Fruit fly (Drosophila melanogaster) whole organism, embryonic: Measurements from ENCODE around the gene Gbs-76A.
A peak's percentile ranks its signal among the peaks of the same experiment; 100 is the strongest.

Experiments
- Awh ChIP-seq: fragments of 200-800 bp; sonication (Bioruptor generic); IDR thresholded peaks from 2 replicates; pipeline ENCODE4, ENCODE4 v1.3.6; 2022; ENCODE audit warnings: missing biosample characterization, missing genetic modification characterization
- CG10565 ChIP-seq: fragments of 200-800 bp; sonication (Bioruptor generic); optimal IDR thresholded peaks from 3 replicates; lab custom pipeline; 2016; ENCODE audit warnings: missing biosample characterization, mild to moderate bottlenecking, missing genetic modification characterization
- CG11398 ChIP-seq: fragments of 200-800 bp; sonication (Bioruptor generic); optimal IDR thresholded peaks from 2 replicates; lab custom pipeline; 2016; ENCODE audit warnings: missing biosample characterization, missing genetic modification characterization
- CG15601 ChIP-seq: fragments of 200-800 bp; sonication (Bioruptor generic); optimal IDR thresholded peaks from 3 replicates; lab custom pipeline; 2019; ENCODE audit warnings: missing biosample characterization, mild to moderate bottlenecking, missing genetic modification characterization, moderate library complexity
- CG16813 ChIP-seq: fragments of 200-800 bp; sonication (Bioruptor generic); IDR thresholded peaks from 3 replicates; pipeline ENCODE4 v1.3.6; 2022; ENCODE audit warnings: missing biosample characterization, missing genetic modification characterization; ENCODE audit not compliant: partially characterized antibody
- CG17361 ChIP-seq: fragments of 200-800 bp; sonication (Bioruptor generic); IDR thresholded peaks from 3 replicates; pipeline ENCODE4 v1.3.6; 2022; ENCODE audit warnings: missing biosample characterization, missing genetic modification characterization
- CG17802 ChIP-seq: fragments of 200-800 bp; sonication (Bioruptor generic); optimal IDR thresholded peaks from 2 replicates; lab custom pipeline; 2018; ENCODE audit warnings: missing biosample characterization, mild to moderate bottlenecking, missing genetic modification characterization, moderate library complexity
- CG18599 ChIP-seq: fragments of 200-800 bp; sonication (Bioruptor generic); optimal IDR thresholded peaks from 3 replicates; lab custom pipeline; 2017; ENCODE audit warnings: missing biosample characterization, missing genetic modification characterization, mild to moderate bottlenecking, moderate library complexity, missing genetic modification reagents
- CG30020 ChIP-seq: fragments of 200-800 bp; optimal IDR thresholded peaks from 2 replicates; lab custom pipeline; 2019; ENCODE audit warnings: missing biosample characterization, mild to moderate bottlenecking, missing genetic modification characterization, moderate library complexity
- CG4707 ChIP-seq: fragments of 200-800 bp; sonication (Bioruptor generic); optimal IDR thresholded peaks from 2 replicates; lab custom pipeline; 2018; ENCODE audit warnings: missing biosample characterization, mild to moderate bottlenecking, missing genetic modification characterization, moderate library complexity
- CG4820 ChIP-seq: fragments of 200-800 bp; sonication (Bioruptor generic); optimal IDR thresholded peaks from 3 replicates; lab custom pipeline; 2016; ENCODE audit warnings: missing biosample characterization, missing genetic modification characterization
- CG6254 ChIP-seq: fragments of 200-800 bp; sonication (Bioruptor generic); optimal IDR thresholded peaks from 3 replicates; lab custom pipeline; 2017; ENCODE audit warnings: mild to moderate bottlenecking, missing biosample characterization, missing genetic modification reagents, missing genetic modification characterization
- CG7556 ChIP-seq: fragments of 200-800 bp; sonication (Bioruptor generic); optimal IDR thresholded peaks from 2 replicates; lab custom pipeline; 2017; ENCODE audit warnings: missing biosample characterization, mild to moderate bottlenecking, missing genetic modification characterization
- CG7928 ChIP-seq: fragments of 200-800 bp; sonication (Bioruptor generic); optimal IDR thresholded peaks from 2 replicates; lab custom pipeline; 2017; ENCODE audit warnings: missing biosample characterization, mild to moderate bottlenecking, missing genetic modification characterization
- CG9437 ChIP-seq: fragments of 200-800 bp; sonication (Bioruptor generic); optimal IDR thresholded peaks from 2 replicates; lab custom pipeline; 2018; ENCODE audit warnings: missing biosample characterization, mild to moderate bottlenecking, missing genetic modification characterization
- Ets97D ChIP-seq: fragments of 200-800 bp; sonication (Bioruptor generic); optimal IDR thresholded peaks from 3 replicates; lab custom pipeline; 2016; ENCODE audit warnings: missing biosample characterization, missing genetic modification characterization
- Hand ChIP-seq: fragments of 200-800 bp; sonication (Bioruptor generic); optimal IDR thresholded peaks from 2 replicates; lab custom pipeline; 2017; ENCODE audit warnings: mild to moderate bottlenecking, missing biosample characterization, missing genetic modification reagents, missing genetic modification characterization
- HmgZ ChIP-seq: fragments of 200-800 bp; sonication (Bioruptor generic); optimal IDR thresholded peaks from 2 replicates; lab custom pipeline; 2018; ENCODE audit warnings: missing biosample characterization, mild to moderate bottlenecking, missing genetic modification characterization
- Hr39 ChIP-seq: fragments of >200 bp; optimal IDR thresholded peaks from 2 replicates; lab custom pipeline; 2017
- NFAT ChIP-seq: fragments of 200-800 bp; sonication (Bioruptor generic); IDR thresholded peaks from 2 replicates; pipeline ENCODE4 v1.3.6; 2022; ENCODE audit warnings: missing biosample characterization, missing genetic modification characterization
- Nf-YC ChIP-seq: fragments of 200-800 bp; optimal IDR thresholded peaks from 3 replicates; lab custom pipeline; 2019; ENCODE audit warnings: missing biosample characterization, mild to moderate bottlenecking, missing genetic modification characterization, moderate library complexity
- Oli ChIP-seq: fragments of 200-800 bp; sonication (Bioruptor generic); optimal IDR thresholded peaks from 2 replicates; lab custom pipeline; 2018; ENCODE audit warnings: missing biosample characterization, mild to moderate bottlenecking, missing genetic modification characterization, moderate library complexity
- Opbp ChIP-seq: fragments of 200-800 bp; sonication (Bioruptor generic); IDR thresholded peaks from 3 replicates; pipeline ENCODE4 v1.3.6; 2022; ENCODE audit warnings: missing biosample characterization, missing genetic modification characterization; ENCODE audit not compliant: partially characterized antibody
- Rfx ChIP-seq: fragments of 200-800 bp; sonication (Bioruptor generic); IDR thresholded peaks from 2 replicates; pipeline ENCODE4 v1.3.6; 2022; ENCODE audit warnings: missing biosample characterization, missing genetic modification characterization
- Sox100B ChIP-seq: fragments of 200-800 bp; sonication (Bioruptor generic); optimal IDR thresholded peaks from 3 replicates; lab custom pipeline; 2018; ENCODE audit warnings: missing biosample characterization, mild to moderate bottlenecking, missing genetic modification characterization
- Sry-δ ChIP-seq: fragments of 200-800 bp; sonication (Bioruptor generic); optimal IDR thresholded peaks from 2 replicates; lab custom pipeline; 2016; ENCODE audit warnings: missing biosample characterization, missing genetic modification characterization
- Stat92E ChIP-seq, 3 experiments: fragments of >200 bp in 2 of 3; fragments of 200-800 bp in 1 of 3; sonication (Bioruptor generic) in 1 of 3; optimal IDR thresholded peaks; 2 replicates each; lab custom pipeline; 2017 to 2019; ENCODE audit warnings: missing biosample characterization in 3 of 3, missing genetic modification characterization in 3 of 3, mild to moderate bottlenecking in 1 of 3, moderate library complexity in 1 of 3
- az2 ChIP-seq: fragments of 200-800 bp; sonication (Bioruptor generic); optimal IDR thresholded peaks from 3 replicates; lab custom pipeline; 2016; ENCODE audit warnings: missing biosample characterization, missing genetic modification characterization
- bab2 ChIP-seq: fragments of 200-800 bp; sonication (Bioruptor generic); optimal IDR thresholded peaks from 2 replicates; lab custom pipeline; 2016; ENCODE audit warnings: missing biosample characterization, missing genetic modification characterization
- cad ChIP-seq: fragments of >200 bp; optimal IDR thresholded peaks from 2 replicates; lab custom pipeline; 2017; ENCODE audit warnings: missing biosample characterization, missing genetic modification characterization
- croc ChIP-seq: fragments of 200-800 bp; sonication (Bioruptor generic); conservative IDR thresholded peaks from 3 replicates; pipeline ENCODE4 v1.3.6; 2022; ENCODE audit warnings: missing biosample characterization, missing genetic modification characterization
- crp ChIP-seq, 2 experiments: fragments of 200-800 bp; sonication (Bioruptor generic); optimal IDR thresholded peaks; 2 replicates in 1 of 2; 3 replicates in 1 of 2; lab custom pipeline; 2017; ENCODE audit warnings: missing biosample characterization in 2 of 2, missing genetic modification characterization in 2 of 2, mild to moderate bottlenecking in 1 of 2, moderate library complexity in 1 of 2
- eve ChIP-seq, 2 experiments: fragments of >200 bp; optimal IDR thresholded peaks; 2 replicates each; lab custom pipeline; 2017; ENCODE audit warnings: missing biosample characterization in 2 of 2, missing genetic modification characterization in 2 of 2
- fd102C ChIP-seq: fragments of 200-800 bp; sonication (Bioruptor generic); optimal IDR thresholded peaks from 2 replicates; lab custom pipeline; 2018; ENCODE audit warnings: missing biosample characterization, mild to moderate bottlenecking, missing genetic modification characterization, moderate library complexity
- hth ChIP-seq: fragments of >200 bp; optimal IDR thresholded peaks from 2 replicates; lab custom pipeline; 2017; ENCODE audit warnings: inconsistent platforms
- mld ChIP-seq: fragments of 200-800 bp; sonication (Bioruptor generic); IDR thresholded peaks from 3 replicates; pipeline ENCODE4 v1.3.6; 2022; ENCODE audit warnings: missing biosample characterization, missing genetic modification characterization; ENCODE audit not compliant: partially characterized antibody
- nerfin-2 ChIP-seq: fragments of 200-800 bp; sonication (Bioruptor generic); IDR thresholded peaks from 2 replicates; pipeline ENCODE4 v1.3.6; 2022; ENCODE audit warnings: missing biosample characterization, missing genetic modification characterization; ENCODE audit not compliant: partially characterized antibody
- nmo ChIP-seq: fragments of 200-800 bp; sonication (Bioruptor generic); optimal IDR thresholded peaks from 2 replicates; lab custom pipeline; 2018; ENCODE audit warnings: missing biosample characterization, mild to moderate bottlenecking, missing genetic modification characterization, moderate library complexity
- org-1 ChIP-seq: fragments of 200-800 bp; sonication (Bioruptor generic); optimal IDR thresholded peaks from 2 replicates; lab custom pipeline; 2017; ENCODE audit warnings: missing biosample characterization, missing genetic modification characterization
- otp ChIP-seq: fragments of 200-800 bp; sonication (Bioruptor generic); IDR thresholded peaks from 3 replicates; pipeline ENCODE4, ENCODE4 v1.3.6; 2022; ENCODE audit warnings: missing biosample characterization, missing genetic modification characterization
- pho ChIP-seq: fragments of 200-800 bp; sonication (Bioruptor generic); optimal IDR thresholded peaks from 2 replicates; lab custom pipeline; 2016; ENCODE audit warnings: missing biosample characterization, missing genetic modification characterization
- prd ChIP-seq, 3 experiments: fragments of >200 bp in 2 of 3; fragments of 200-800 bp in 1 of 3; sonication (Bioruptor generic) in 1 of 3; optimal IDR thresholded peaks in 2 of 3; IDR thresholded peaks in 1 of 3; 2 replicates in 2 of 3; 3 replicates in 1 of 3; pipeline versions ENCODE4 v1.3.6 to Lab custom; 2017 to 2022; ENCODE audit warnings: missing biosample characterization in 1 of 3, missing genetic modification characterization in 1 of 3
- row ChIP-seq: fragments of 200-800 bp; sonication (Bioruptor generic); IDR thresholded peaks from 3 replicates; pipeline ENCODE4 v1.3.6; 2022; ENCODE audit warnings: missing biosample characterization, missing genetic modification characterization
- sc ChIP-seq, 3 experiments: fragments of >200 bp in 2 of 3; fragments of 200-800 bp in 1 of 3; sonication (Bioruptor generic) in 1 of 3; optimal IDR thresholded peaks; 2 replicates in 2 of 3; 3 replicates in 1 of 3; lab custom pipeline; 2017; ENCODE audit warnings: mild to moderate bottlenecking in 1 of 3, missing biosample characterization in 1 of 3, missing genetic modification characterization in 1 of 3, missing genetic modification reagents in 1 of 3
- seq ChIP-seq: fragments of 200-800 bp; sonication (Bioruptor generic); IDR thresholded peaks from 2 replicates; pipeline ENCODE4 v1.3.6; 2022; ENCODE audit warnings: missing biosample characterization, missing genetic modification characterization
- slbo ChIP-seq: fragments of 200-800 bp; sonication (Bioruptor generic); IDR thresholded peaks from 2 replicates; pipeline ENCODE4 v1.3.6; 2022; ENCODE audit warnings: missing biosample characterization, missing genetic modification characterization
- sqz ChIP-seq: fragments of 200-800 bp; sonication (Bioruptor generic); optimal IDR thresholded peaks from 3 replicates; lab custom pipeline; 2018; ENCODE audit warnings: missing biosample characterization, mild to moderate bottlenecking, missing genetic modification characterization
- sug ChIP-seq: fragments of 200-800 bp; optimal IDR thresholded peaks from 2 replicates; lab custom pipeline; 2019; ENCODE audit warnings: missing biosample characterization, mild to moderate bottlenecking, missing genetic modification characterization, moderate library complexity
- vvl ChIP-seq: fragments of 200-800 bp; sonication (Bioruptor generic); IDR thresholded peaks from 2 replicates; pipeline ENCODE4 v1.3.6; 2022; ENCODE audit warnings: missing biosample characterization, missing genetic modification characterization

The Gbs-76A gene

dm6 chr3L:19268720-19269401, 23.7 kb downstream of the Gbs-76A start, which contains the start of the genes Aldh7A1 and CG14085 (continued):
- no peak for TF ChIP-seq prd (optimal IDR thresholded peaks at IDR 0.05; lab: Kevin White, UChicago)
- TF ChIP-seq prd (GFP tag; IDR thresholded peaks at IDR 0.05; lab: Robert Waterston, UW), result no peak
- peak; percentile 57; the same call in 1 of the 2 replicates for TF ChIP-seq NFAT (GFP tag; lab: Robert Waterston, UW)
- no peak for TF ChIP-seq Oli (tag; lab: Kevin White, UChicago)
- no peak for TF ChIP-seq CG4707 (GFP tag; lab: Kevin White, UChicago)
- no peak for TF ChIP-seq CG9437 (GFP tag; lab: Kevin White, UChicago)
- TF ChIP-seq seq (GFP tag; lab: Robert Waterston, UW), result no peak
- TF ChIP-seq CG7556 (GFP tag; lab: Kevin White, UChicago), result no peak
- no peak for TF ChIP-seq Hand (GFP tag; lab: Kevin White, UChicago)
- TF ChIP-seq eve (GFP tag; optimal IDR thresholded peaks at IDR 0.05; lab: Kevin White, UChicago), result no peak
- no peak for TF ChIP-seq CG7928
- TF ChIP-seq Hr39, result no peak
- TF ChIP-seq sug, result peak; percentile 100
- TF ChIP-seq CG11398 (GFP tag; lab: Kevin White, UChicago), result no peak
- 0 out of 3 replicates have a peak, but pooled peaks have one; percentile 30 for TF ChIP-seq Opbp
- TF ChIP-seq nerfin-2, result no peak
- TF ChIP-seq CG30020 (tag; lab: Kevin White, UChicago), result no peak
- TF ChIP-seq CG10565 (GFP tag; lab: Kevin White, UChicago), result no peak
- TF ChIP-seq nmo, result no peak
- no peak for TF ChIP-seq Ets97D (GFP tag; lab: Kevin White, UChicago)
- 0 out of 3 replicates have a peak, but pooled peaks have one; percentile 6 for TF ChIP-seq CG16813 (GFP tag; lab: Robert Waterston, UW)
- no peak for TF ChIP-seq slbo (GFP tag; lab: Robert Waterston, UW)
- no peak for TF ChIP-seq Nf-YC (tag; lab: Kevin White, UChicago)
- no peak for TF ChIP-seq vvl (GFP tag; lab: Robert Waterston, UW)
- TF ChIP-seq az2, result no peak
- TF ChIP-seq fd102C (GFP tag; lab: Kevin White, UChicago), result no peak
- no peak for TF ChIP-seq Stat92E (GFP tag; optimal IDR thresholded peaks at IDR 0.05; lab: Kevin White, UChicago)
- no peak for TF ChIP-seq CG17802 (tag; lab: Kevin White, UChicago)
- TF ChIP-seq hth (lab: Kevin White, UChicago), result no peak
- no peak for TF ChIP-seq crp (GFP tag; optimal IDR thresholded peaks at IDR 0.05; lab: Kevin White, UChicago)
- no peak for TF ChIP-seq croc (GFP tag; lab: Robert Waterston, UW)
- peak; percentile 72 for TF ChIP-seq HmgZ (tag; lab: Kevin White, UChicago)
- no peak for TF ChIP-seq Sox100B
- TF ChIP-seq pho, result no peak
- no peak for TF ChIP-seq org-1 (GFP tag; lab: Kevin White, UChicago)
- TF ChIP-seq CG18599 (GFP tag; lab: Kevin White, UChicago), result peak; percentile 40
- TF ChIP-seq Rfx (GFP tag; lab: Robert Waterston, UW), result peak; percentile 21; the same call in 1 of the 2 replicates
- TF ChIP-seq sc (optimal IDR thresholded peaks at IDR 0.05; lab: Kevin White, UChicago), result no peak
- no peak for TF ChIP-seq sc (GFP tag; optimal IDR thresholded peaks at IDR 0.05; lab: Kevin White, UChicago)
- TF ChIP-seq CG17361 (GFP tag; lab: Robert Waterston, UW), result no peak
- TF ChIP-seq CG4820, result no peak
- no peak for TF ChIP-seq mld (GFP tag; lab: Robert Waterston, UW)
- TF ChIP-seq sqz (GFP tag; lab: Kevin White, UChicago), result no peak
- peak; percentile 98 for TF ChIP-seq CG15601
- TF ChIP-seq CG6254 (GFP tag; lab: Kevin White, UChicago), result peak; percentile 18
- TF ChIP-seq Sry-δ (GFP tag; lab: Kevin White, UChicago), result no peak
- TF ChIP-seq row (GFP tag; lab: Robert Waterston, UW), result no peak
- TF ChIP-seq otp, result no peak
- no peak for TF ChIP-seq cad (GFP tag; lab: Kevin White, UChicago)
- TF ChIP-seq Awh, result no peak
- TF ChIP-seq bab2 (GFP tag; lab: Kevin White, UChicago), result no peak
